Fruit fly (Drosophila melanogaster) whole organism, pupa: ENCODE results near the gene Atet.

Source experiments
- CG10348 ChIP-seq: fragments of 200-800 bp; sonication (Bioruptor generic); IDR thresholded peaks from 2 replicates; pipeline ENCODE4 v1.3.6; 2022; ENCODE audit warnings: missing biosample characterization, missing genetic modification characterization
- CG12605 ChIP-seq: fragments of 200-800 bp; sonication (Bioruptor generic); IDR thresholded peaks from 2 replicates; pipeline ENCODE4 v1.3.6; 2022; ENCODE audit warnings: missing biosample characterization, missing genetic modification characterization
- CG13204 ChIP-seq: fragments of 200-800 bp; sonication (Bioruptor generic); optimal IDR thresholded peaks from 2 replicates; lab custom pipeline; 2018; ENCODE audit warnings: missing biosample characterization, mild to moderate bottlenecking, missing genetic modification characterization, moderate library complexity
- CG14655 ChIP-seq: fragments of 200-800 bp; sonication (Bioruptor generic); optimal IDR thresholded peaks from 3 replicates; lab custom pipeline; 2017; ENCODE audit warnings: mild to moderate bottlenecking, missing biosample characterization, missing genetic modification reagents, missing genetic modification characterization
- CG15710 ChIP-seq: fragments of 200-800 bp; sonication (Bioruptor generic); optimal IDR thresholded peaks from 2 replicates; lab custom pipeline; 2018; ENCODE audit warnings: missing biosample characterization, mild to moderate bottlenecking, missing genetic modification characterization, moderate library complexity
- CG17806 ChIP-seq: fragments of 200-800 bp; sonication (Bioruptor generic); optimal IDR thresholded peaks from 2 replicates; lab custom pipeline; 2018; ENCODE audit warnings: missing biosample characterization, mild to moderate bottlenecking, missing genetic modification characterization, moderate library complexity
- CG32121 ChIP-seq: fragments of 200-800 bp; sonication (Bioruptor generic); IDR thresholded peaks from 2 replicates; pipeline ENCODE4 v1.3.6; 2022; ENCODE audit warnings: missing biosample characterization, missing genetic modification characterization
- CG34367 ChIP-seq: fragments of 200-800 bp; sonication (Bioruptor generic); optimal IDR thresholded peaks from 2 replicates; lab custom pipeline; 2018; ENCODE audit warnings: missing biosample characterization, mild to moderate bottlenecking, missing genetic modification characterization
- CG4496 ChIP-seq: fragments of 200-800 bp; sonication (Bioruptor generic); IDR thresholded peaks from 3 replicates; pipeline ENCODE4 v1.3.6; 2022; ENCODE audit warnings: missing biosample characterization, missing genetic modification characterization
- CG8159 ChIP-seq: fragments of 200-800 bp; sonication (Bioruptor generic); optimal IDR thresholded peaks from 3 replicates; lab custom pipeline; 2018; ENCODE audit warnings: missing biosample characterization, mild to moderate bottlenecking, missing genetic modification characterization, moderate library complexity
- CG8301 ChIP-seq: fragments of 200-800 bp; sonication (Bioruptor generic); optimal IDR thresholded peaks from 2 replicates; lab custom pipeline; 2018; ENCODE audit warnings: missing biosample characterization, mild to moderate bottlenecking, missing genetic modification characterization
- CG9948 ChIP-seq: fragments of 200-800 bp; sonication (Bioruptor generic); optimal IDR thresholded peaks from 2 replicates; lab custom pipeline; 2018; ENCODE audit warnings: missing biosample characterization, mild to moderate bottlenecking, missing genetic modification characterization, moderate library complexity
- D1 ChIP-seq: fragments of 200-800 bp; sonication (Bioruptor generic); optimal IDR thresholded peaks from 2 replicates; lab custom pipeline; 2018; ENCODE audit warnings: missing biosample characterization, mild to moderate bottlenecking, missing genetic modification characterization, moderate library complexity
- EcR ChIP-seq: fragments of 200-800 bp; sonication (Bioruptor generic); optimal IDR thresholded peaks from 3 replicates; lab custom pipeline; 2019; ENCODE audit warnings: missing biosample characterization, missing genetic modification characterization, mild to moderate bottlenecking, moderate library complexity, missing genetic modification reagents
- Ets98B ChIP-seq: fragments of 200-800 bp; sonication (Bioruptor generic); IDR thresholded peaks from 2 replicates; pipeline ENCODE4 v1.3.6; 2022; ENCODE audit warnings: missing biosample characterization, missing genetic modification characterization
- Pif1A ChIP-seq: fragments of 200-800 bp; sonication (Bioruptor generic); optimal IDR thresholded peaks from 3 replicates; lab custom pipeline; 2016; ENCODE audit warnings: missing biosample characterization, missing genetic modification characterization
- Pif1B ChIP-seq: fragments of 200-800 bp; sonication (Bioruptor generic); optimal IDR thresholded peaks from 3 replicates; lab custom pipeline; 2016; ENCODE audit warnings: missing biosample characterization, missing genetic modification characterization
- Snoo ChIP-seq: fragments of 200-800 bp; sonication (Bioruptor generic); optimal IDR thresholded peaks from 3 replicates; lab custom pipeline; 2017; ENCODE audit warnings: missing biosample characterization, mild to moderate bottlenecking, missing genetic modification characterization, inconsistent platforms
- fd96Ca ChIP-seq: fragments of 200-800 bp; sonication (Bioruptor generic); IDR thresholded peaks from 3 replicates; pipeline ENCODE4 v1.3.6; 2022; ENCODE audit warnings: missing biosample characterization, missing genetic modification characterization
- gl ChIP-seq: fragments of 200-800 bp; sonication (Bioruptor generic); optimal IDR thresholded peaks from 2 replicates; lab custom pipeline; 2018; ENCODE audit warnings: missing biosample characterization, mild to moderate bottlenecking, missing genetic modification characterization
- rn ChIP-seq: fragments of 200-800 bp; sonication (Bioruptor generic); IDR thresholded peaks from 2 replicates; pipeline ENCODE4 v1.3.6; 2022; ENCODE audit warnings: missing biosample characterization, missing genetic modification characterization

The Atet gene

dm6 chr2L:4366652-4367051, 32.9 kb downstream of the Atet start:
- no peak for TF ChIP-seq CG32121 (GFP tag; lab: Robert Waterston, UW)
- no peak for TF ChIP-seq CG10348 (GFP tag; lab: Robert Waterston, UW)
- TF ChIP-seq CG8301, result no peak
- TF ChIP-seq CG12605, result no peak

dm6 chr2L:4368553-4369268, 35.0 kb downstream of the Atet start:
- TF ChIP-seq CG8159, result no peak
- TF ChIP-seq CG32121 (GFP tag; lab: Robert Waterston, UW), result no peak
- no peak for TF ChIP-seq EcR (GFP tag; lab: Kevin White, UChicago)
- TF ChIP-seq CG14655 (GFP tag; lab: Kevin White, UChicago), result no peak
- TF ChIP-seq Ets98B, result no peak
- TF ChIP-seq CG4496, result no peak
- no peak for TF ChIP-seq CG12605
- no peak for TF ChIP-seq CG9948
- TF ChIP-seq CG34367, result no peak
- no peak for TF ChIP-seq rn (GFP tag; lab: Robert Waterston, UW)
- TF ChIP-seq fd96Ca (GFP tag; lab: Robert Waterston, UW), result no peak
- TF ChIP-seq CG15710 (tag; lab: Kevin White, UChicago), result no peak
- TF ChIP-seq CG13204 (GFP tag; lab: Kevin White, UChicago), result no peak
- TF ChIP-seq CG10348 (GFP tag; lab: Robert Waterston, UW), result no peak
- no peak for TF ChIP-seq CG17806 (tag; lab: Kevin White, UChicago)
- no peak for TF ChIP-seq Pif1B (GFP tag; lab: Kevin White, UChicago)
- TF ChIP-seq gl (tag; lab: Kevin White, UChicago), result no peak
- no peak for TF ChIP-seq D1 (tag; lab: Kevin White, UChicago)
- TF ChIP-seq Snoo, result no peak
- no peak for TF ChIP-seq Pif1A

dm6 chr2L:4370007-4370521, 36.4 kb downstream of the Atet start:
- TF ChIP-seq CG8301 (no peak), CG9948 (no peak), CG4496 (no peak), CG34367 (no peak), CG14655 (GFP tag; lab: Kevin White, UChicago) (no peak), CG8159 (no peak), Pif1A (no peak), CG15710 (tag; lab: Kevin White, UChicago) (no peak), EcR (GFP tag; lab: Kevin White, UChicago) (no peak), fd96Ca (GFP tag; lab: Robert Waterston, UW) (no peak), Pif1B (GFP tag; lab: Kevin White, UChicago) (no peak), CG12605 (no peak), Snoo (no peak), gl (tag; lab: Kevin White, UChicago) (no peak), CG10348 (GFP tag; lab: Robert Waterston, UW) (no peak)

- no peak for TF ChIP-seq CG14655 (GFP tag; lab: Kevin White, UChicago)
- no peak for TF ChIP-seq gl (tag; lab: Kevin White, UChicago)
- TF ChIP-seq CG15710 (tag; lab: Kevin White, UChicago), result no peak
- peak; percentile 76 for TF ChIP-seq EcR (GFP tag; lab: Kevin White, UChicago)
- TF ChIP-seq D1 (tag; lab: Kevin White, UChicago), result no peak
- TF ChIP-seq Ets98B, result no peak; the same call in 1 of the 2 replicates
- no peak for TF ChIP-seq CG32121 (GFP tag; lab: Robert Waterston, UW)
- TF ChIP-seq Pif1A, result no peak
- TF ChIP-seq CG4496, result no peak
Measured at dm6 chr2L:4370592-4370991, 36.9 kb downstream of the Atet start.

- peak; percentile 60 for TF ChIP-seq CG15710 (tag; lab: Kevin White, UChicago)
- peak; percentile 63; the same call in 2 of the 3 replicates for TF ChIP-seq fd96Ca (GFP tag; lab: Robert Waterston, UW)
- TF ChIP-seq CG8301, result peak; percentile 14
- TF ChIP-seq Ets98B, result peak; percentile 67
- peak; percentile 26 for TF ChIP-seq D1 (tag; lab: Kevin White, UChicago)
- peak; percentile 71; the same call in 2 of the 3 replicates for TF ChIP-seq CG4496
- peak; percentile 89 for TF ChIP-seq CG13204 (GFP tag; lab: Kevin White, UChicago)
- peak; percentile 47 for TF ChIP-seq CG9948
- peak; percentile 62 for TF ChIP-seq Pif1B (GFP tag; lab: Kevin White, UChicago)
- peak; percentile 41 for TF ChIP-seq CG14655 (GFP tag; lab: Kevin White, UChicago)
- TF ChIP-seq CG10348 (GFP tag; lab: Robert Waterston, UW), result no peak
- TF ChIP-seq CG8159, result peak; percentile 66
- peak; percentile 15 for TF ChIP-seq CG34367
- TF ChIP-seq CG17806 (tag; lab: Kevin White, UChicago), result peak; percentile 21
- peak; percentile 76 for TF ChIP-seq EcR (GFP tag; lab: Kevin White, UChicago)
- peak; percentile 55 for TF ChIP-seq Pif1A
- TF ChIP-seq gl (tag; lab: Kevin White, UChicago), result peak; percentile 38
- no peak for TF ChIP-seq rn (GFP tag; lab: Robert Waterston, UW)
- peak; percentile 59 for TF ChIP-seq Snoo
- peak; percentile 32; the same call in 1 of the 2 replicates for TF ChIP-seq CG32121 (GFP tag; lab: Robert Waterston, UW)
- 0 out of 2 replicates have a peak, but pooled peaks have one; percentile 29 for TF ChIP-seq CG12605
- TF ChIP-seq, all 21 proteins: peak for 19
Measured at dm6 chr2L:4371516-4372136, 37.9 kb downstream of the Atet start.
